Worm (Caenorhabditis elegans) whole organism, L4/young adult: ENCODE measurements around the gene Y94H6A.12.

ENCODE experiments used
- W03F9.2 ChIP-seq: fragments of 150-350 bp; optimal IDR thresholded peaks from 2 replicates; lab custom pipeline; 2014; ENCODE audit warnings: missing biosample characterization, missing genetic modification characterization
- dao-5 ChIP-seq: sonication (generic microtip); optimal IDR thresholded peaks from 2 replicates; lab custom pipeline; 2016; ENCODE audit warnings: missing genotype, missing genetic modification characterization, moderate library complexity, missing compliant biosample characterization
- him-1 ChIP-seq: sonication (generic microtip); optimal IDR thresholded peaks from 2 replicates; lab custom pipeline; 2016; ENCODE audit warnings: missing genotype, missing genetic modification reagents, missing genetic modification characterization, missing compliant biosample characterization

Gene Y94H6A.12

DNA sequence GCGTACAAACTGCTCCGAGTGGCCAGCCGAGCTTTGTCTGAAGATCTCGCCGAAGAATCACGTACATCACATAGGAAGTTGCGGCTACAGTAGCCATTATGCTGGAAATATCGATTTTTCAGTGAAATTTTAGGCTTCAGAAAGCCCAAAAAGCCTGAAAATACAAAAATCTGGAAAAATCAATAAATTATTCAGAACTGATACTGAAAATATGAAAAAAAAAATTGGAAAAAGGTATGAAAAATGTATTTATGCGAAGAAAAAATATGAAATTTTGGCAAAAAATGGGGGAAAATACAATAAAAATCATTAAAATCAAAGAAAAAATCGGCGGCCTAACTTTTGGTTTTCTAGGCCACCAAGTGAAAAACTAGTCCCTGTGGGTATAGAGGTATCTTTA is at the start of gene Y94H6A.12:
Gene Y94H6A.12, minus strand, starts transcription at position 101 of the 400 bp plus-strand sequence.
- no peak for TF ChIP-seq him-1 (tag; lab: Kevin White, UChicago)
- TF ChIP-seq dao-5 (tag; lab: Kevin White, UChicago) = no peak
- TF ChIP-seq W03F9.2 (tag; lab: Kevin White, UChicago) = no peak

DNA sequence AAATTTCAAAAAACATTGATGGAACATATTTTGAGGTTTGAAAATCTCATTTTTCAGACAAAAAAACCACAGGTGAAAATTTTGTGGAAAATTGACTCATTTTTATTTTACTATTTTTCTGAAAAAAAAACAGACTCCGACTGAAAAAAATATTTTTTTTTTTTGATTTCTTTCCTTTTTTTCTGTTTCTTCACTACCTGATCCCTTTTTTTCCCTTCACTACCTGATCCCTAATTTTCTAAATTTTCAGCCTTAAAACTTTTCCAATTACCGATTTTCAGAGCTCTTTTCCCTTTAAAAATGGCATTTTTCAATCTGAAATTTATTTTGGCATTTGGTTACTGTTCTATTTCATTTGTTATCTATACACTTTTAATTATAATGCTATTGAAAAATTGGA is 49.5 kb upstream of the Y94H6A.12 start, which contains the start of gene Y54G2A.77:
Gene Y54G2A.77, plus strand, starts transcription at position 301 of the 400 bp plus-strand sequence.
- TF ChIP-seq W03F9.2 (tag; lab: Kevin White, UChicago) = no peak
- no peak for TF ChIP-seq dao-5 (tag; lab: Kevin White, UChicago)
- no peak for TF ChIP-seq him-1 (tag; lab: Kevin White, UChicago)

DNA sequence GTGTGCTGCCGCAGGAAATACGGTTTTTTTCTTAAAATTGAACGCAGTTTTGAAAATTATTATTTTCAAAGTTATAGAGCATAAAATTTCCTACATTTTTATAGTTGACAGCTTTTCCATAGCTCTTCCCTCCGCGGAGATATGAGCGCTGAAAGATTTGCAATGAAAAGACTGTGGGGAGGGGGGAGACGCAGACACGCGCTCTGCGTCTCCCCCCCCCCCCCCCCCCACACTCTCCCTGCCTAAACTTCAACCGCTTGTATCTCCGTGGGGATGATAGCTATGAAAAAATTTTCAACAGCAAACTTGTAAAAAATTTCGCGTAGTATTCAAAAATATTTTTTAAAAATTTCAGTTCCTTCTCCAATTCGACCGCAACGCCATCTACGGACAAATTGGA is 48.6 kb upstream of the Y94H6A.12 start:
- TF ChIP-seq dao-5 (tag; lab: Kevin White, UChicago) (no peak), him-1 (tag; lab: Kevin White, UChicago) (no peak), W03F9.2 (tag; lab: Kevin White, UChicago) (no peak)

DNA sequence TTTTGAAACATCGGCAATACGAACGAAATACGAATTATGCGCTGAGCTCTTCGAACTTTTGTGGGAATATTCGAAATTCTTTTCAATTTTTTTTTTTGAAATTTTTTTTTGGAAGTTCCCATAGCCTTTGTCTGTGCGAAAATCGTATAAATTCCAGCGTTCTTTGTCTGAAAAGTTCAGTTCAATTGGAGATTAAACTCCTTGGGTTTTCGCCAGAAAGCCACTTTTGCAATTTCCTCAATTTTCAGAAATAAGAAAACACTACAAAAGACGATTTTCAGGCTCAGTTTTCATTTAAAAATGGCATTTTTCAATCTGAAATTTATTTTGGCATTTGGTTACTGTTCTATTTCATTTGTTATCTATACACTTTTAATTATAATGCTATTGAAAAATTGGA is 46.3 kb upstream of the Y94H6A.12 start, which contains the start of gene Y54G2A.38:
Gene Y54G2A.38, plus strand, starts transcription at position 301 of the 400 bp plus-strand sequence.
- TF ChIP-seq W03F9.2 (tag; lab: Kevin White, UChicago) = no peak
- TF ChIP-seq him-1 (tag; lab: Kevin White, UChicago) = no peak

DNA sequence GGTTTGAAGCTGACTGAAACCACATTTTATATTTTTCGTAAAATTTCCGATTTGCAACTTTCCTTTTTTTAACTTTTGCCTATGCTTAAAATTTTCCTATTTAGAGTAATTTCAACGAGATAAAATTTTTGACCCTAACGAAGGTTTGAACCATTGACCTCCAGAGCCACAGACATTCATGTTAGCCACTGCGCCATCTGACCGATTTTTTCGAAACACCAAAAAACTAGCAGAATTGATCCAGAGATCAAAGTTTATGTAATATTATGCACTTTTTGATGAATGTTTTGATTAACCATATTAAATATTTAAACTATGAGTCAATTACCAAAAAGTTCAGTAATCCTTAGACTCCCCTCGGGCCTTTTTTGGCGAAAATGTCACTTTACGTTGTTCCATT is 45.2 kb upstream of the Y94H6A.12 start:
- TF ChIP-seq dao-5 (tag; lab: Kevin White, UChicago) (no peak), him-1 (tag; lab: Kevin White, UChicago) (no peak), W03F9.2 (tag; lab: Kevin White, UChicago) (no peak)

ce11 chrIV:2753541-2753940 is 40.7 kb upstream of the Y94H6A.12 start:
- no peak for TF ChIP-seq him-1 (tag; lab: Kevin White, UChicago)

- no peak for TF ChIP-seq W03F9.2 (tag; lab: Kevin White, UChicago)
Measured at ce11 chrIV:2751568-2751967, 38.7 kb upstream of the Y94H6A.12 start, which contains the start of gene Y54G2A.41. Y54G2A.41 (plus strand) TSS chrIV:2751868.

DNA sequence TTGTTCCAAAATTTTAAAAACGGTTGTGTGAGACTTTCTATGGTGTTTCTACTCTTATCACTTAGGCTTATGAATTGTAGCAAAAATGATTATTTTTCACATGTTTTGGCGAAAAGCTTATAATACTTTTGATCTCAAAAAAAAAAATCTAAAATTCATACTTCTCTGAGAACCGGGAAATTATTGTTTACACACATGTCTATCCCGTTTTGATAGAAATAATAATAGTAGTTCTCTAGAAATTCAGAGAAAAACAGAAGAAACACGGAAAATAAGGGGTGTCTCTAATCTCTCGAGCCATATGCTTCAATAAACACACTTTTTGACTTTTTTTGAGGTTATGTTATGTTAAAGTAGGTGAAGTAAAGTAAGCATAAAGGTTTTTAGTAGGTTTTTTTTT is 37.8 kb upstream of the Y94H6A.12 start:
- no peak for TF ChIP-seq W03F9.2 (tag; lab: Kevin White, UChicago)
- TF ChIP-seq dao-5 (tag; lab: Kevin White, UChicago) = no peak
- no peak for TF ChIP-seq him-1 (tag; lab: Kevin White, UChicago)

DNA sequence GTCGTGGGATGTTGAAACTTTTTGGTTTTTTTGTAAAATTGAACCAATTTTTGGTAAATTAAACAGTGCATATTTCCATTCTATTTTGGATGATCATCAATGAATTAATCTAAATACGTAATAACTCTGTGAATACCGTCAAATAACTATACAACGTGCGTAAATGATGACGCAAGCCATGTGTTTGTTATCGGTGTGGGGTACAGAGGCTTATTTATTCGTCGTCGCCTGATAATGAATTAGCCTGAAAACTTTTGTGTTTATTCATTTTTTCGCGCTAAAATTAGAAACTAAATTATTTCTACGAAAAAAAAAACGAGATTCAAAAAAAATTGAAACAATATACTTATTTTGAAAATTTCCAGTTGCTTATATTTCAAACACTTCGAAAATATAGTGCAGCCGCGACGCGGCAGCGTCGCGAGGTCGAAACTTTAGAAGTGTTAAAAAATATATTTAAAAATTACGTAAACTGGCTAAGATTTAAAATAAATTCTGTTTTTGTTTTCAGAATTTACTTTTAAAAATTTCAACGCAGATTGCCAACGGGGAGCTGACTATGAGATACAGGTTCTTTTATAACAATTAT is 36.1 kb upstream of the Y94H6A.12 start:
- TF ChIP-seq dao-5 (tag; lab: Kevin White, UChicago) = no peak

DNA sequence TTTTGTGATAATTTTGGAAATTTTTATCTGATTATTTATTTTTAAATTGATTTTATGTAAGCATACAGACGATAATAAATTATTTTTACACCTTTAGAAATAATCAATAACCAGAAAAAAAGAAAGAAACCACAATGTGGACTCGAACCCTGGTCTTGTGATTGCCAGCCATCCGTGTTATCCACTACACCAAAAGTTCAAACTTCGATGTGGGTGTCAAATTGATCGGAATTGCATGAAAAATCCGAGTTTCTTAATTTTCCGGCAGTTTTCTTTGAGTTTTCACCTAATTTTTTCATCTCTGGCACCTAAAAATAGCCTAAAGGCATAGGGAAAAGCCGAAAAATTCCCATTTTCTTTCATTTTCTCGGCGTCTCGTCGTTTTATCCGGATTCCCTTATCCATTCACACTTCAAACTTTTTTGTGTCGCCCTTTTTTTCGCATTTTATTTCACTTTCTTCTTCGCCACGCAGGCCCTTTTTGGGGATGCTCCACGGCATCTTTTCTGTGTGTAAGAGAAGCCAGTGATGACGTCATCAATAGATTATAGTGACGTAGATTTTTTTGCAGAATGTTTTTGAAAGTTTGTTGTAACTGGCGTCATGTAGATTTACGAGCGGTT is 34.7 kb upstream of the Y94H6A.12 start:
- TF ChIP-seq dao-5 (tag; lab: Kevin White, UChicago) = no peak
- TF ChIP-seq W03F9.2 (tag; lab: Kevin White, UChicago) = no peak
- TF ChIP-seq him-1 (tag; lab: Kevin White, UChicago) = no peak

DNA sequence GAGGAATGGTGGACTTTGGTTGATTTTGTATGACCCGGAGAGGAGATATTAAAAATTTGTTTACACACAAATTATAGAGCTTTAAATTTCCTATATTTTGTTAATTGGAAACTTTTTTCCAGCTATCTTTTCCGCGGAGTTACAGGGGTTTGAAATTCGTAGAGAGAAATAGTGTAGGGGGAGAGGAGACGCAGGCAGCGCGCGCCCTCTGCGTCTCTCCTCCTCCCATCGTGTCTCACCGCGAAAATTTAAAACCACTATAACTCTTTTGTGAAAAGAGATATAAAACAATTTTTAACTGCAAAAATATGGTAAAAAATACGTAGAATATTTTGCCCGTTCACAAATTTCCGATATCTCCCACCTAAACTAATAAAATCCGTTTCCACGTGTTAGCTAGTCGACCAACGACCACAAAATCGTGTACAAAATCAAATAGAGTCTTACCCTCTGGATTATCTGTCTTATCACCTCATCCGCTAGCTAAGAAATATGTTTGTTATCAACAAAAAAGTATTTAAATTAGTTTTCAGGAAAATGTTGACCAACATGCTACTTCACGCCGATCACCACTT is 29.7 kb upstream of the Y94H6A.12 start, which contains the start of gene nhr-277:
Gene nhr-277, plus strand, starts transcription at position 525 of the 575 bp plus-strand sequence.
- no peak for TF ChIP-seq W03F9.2 (tag; lab: Kevin White, UChicago)
- no peak for TF ChIP-seq him-1 (tag; lab: Kevin White, UChicago)
- no peak for TF ChIP-seq dao-5 (tag; lab: Kevin White, UChicago)

DNA sequence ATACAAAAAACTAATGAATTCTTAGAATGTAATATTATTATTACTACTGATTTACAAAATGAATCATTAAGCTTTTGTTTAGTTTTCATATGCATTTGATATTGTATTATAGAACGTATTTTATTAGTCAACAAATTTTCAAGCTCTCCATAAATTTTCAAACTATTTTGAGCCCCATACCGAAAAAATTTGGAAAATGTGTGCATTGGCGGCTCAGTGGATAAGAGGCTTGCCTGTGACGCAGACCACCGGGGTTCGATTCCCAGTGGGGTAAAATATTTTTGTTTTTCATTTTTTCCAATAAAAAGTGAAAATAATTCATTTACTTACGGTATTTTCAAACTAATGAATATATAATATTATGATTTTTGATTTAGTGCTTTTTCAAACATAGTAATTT is 25.6 kb upstream of the Y94H6A.12 start:
- TF ChIP-seq W03F9.2 (tag; lab: Kevin White, UChicago) (no peak), him-1 (tag; lab: Kevin White, UChicago) (no peak)

ce11 chrIV:2736575-2736974 is 23.7 kb upstream of the Y94H6A.12 start:
- TF ChIP-seq him-1 (tag; lab: Kevin White, UChicago) = no peak

- TF ChIP-seq W03F9.2 (tag; lab: Kevin White, UChicago) (no peak), him-1 (tag; lab: Kevin White, UChicago) (no peak), dao-5 (tag; lab: Kevin White, UChicago) (no peak)
Measured at ce11 chrIV:2734675-2735074, 21.8 kb upstream of the Y94H6A.12 start.
